Fruit fly (Drosophila melanogaster) whole organism, wandering third instar larva: ENCODE results near the gene kek5.

Source experiments
- CG32264 ChIP-seq: fragments of 200-800 bp; sonication (Bioruptor generic); optimal IDR thresholded peaks from 2 replicates; lab custom pipeline; 2016; ENCODE audit warnings: missing biosample characterization, missing genetic modification characterization
- CrebA ChIP-seq: fragments of 200-800 bp; sonication (Bioruptor generic); optimal IDR thresholded peaks from 2 replicates; lab custom pipeline; 2016; ENCODE audit warnings: missing biosample characterization, mild to moderate bottlenecking, missing genetic modification characterization, borderline replicate concordance
- Dfd ChIP-seq: fragments of >200 bp; optimal IDR thresholded peaks from 2 replicates; lab custom pipeline; 2017; ENCODE audit warnings: missing biosample characterization, missing genetic modification characterization
- Hr78 ChIP-seq: fragments of >200 bp; optimal IDR thresholded peaks from 2 replicates; lab custom pipeline; 2017; ENCODE audit warnings: missing biosample characterization, missing genetic modification characterization
- Myc ChIP-seq: fragments of >200 bp; optimal IDR thresholded peaks from 2 replicates; lab custom pipeline; 2017
- N ChIP-seq: fragments of >200 bp; optimal IDR thresholded peaks from 2 replicates; lab custom pipeline; 2018; ENCODE audit warnings: missing biosample characterization, missing external identifiers, missing genetic modification characterization
- OdsH ChIP-seq: fragments of 200-800 bp; sonication (Bioruptor generic); optimal IDR thresholded peaks from 2 replicates; lab custom pipeline; 2016; ENCODE audit warnings: missing biosample characterization, mild to moderate bottlenecking, missing genetic modification characterization
- Rel ChIP-seq, 2 experiments: fragments of 200-800 bp; sonication (Bioruptor generic) in 1 of 2; optimal IDR thresholded peaks; 2 replicates in 1 of 2; 3 replicates in 1 of 2; lab custom pipeline; 2016 to 2019; ENCODE audit warnings: mild to moderate bottlenecking in 2 of 2, missing biosample characterization in 2 of 2, missing genetic modification characterization in 2 of 2, moderate library complexity in 1 of 2
- br ChIP-seq: fragments of 200-800 bp; sonication (Bioruptor generic); optimal IDR thresholded peaks from 2 replicates; lab custom pipeline; 2016; ENCODE audit warnings: missing biosample characterization, missing genetic modification characterization
- fru ChIP-seq: fragments of 200-800 bp; sonication (Bioruptor generic); optimal IDR thresholded peaks from 3 replicates; lab custom pipeline; 2016; ENCODE audit warnings: missing biosample characterization, mild to moderate bottlenecking, missing genetic modification characterization
- h ChIP-seq: fragments of 200-800 bp; sonication (Bioruptor generic); optimal IDR thresholded peaks from 3 replicates; lab custom pipeline; 2016; ENCODE audit warnings: missing biosample characterization, mild to moderate bottlenecking, missing genetic modification characterization
- psq ChIP-seq: fragments of 200-800 bp; sonication (Bioruptor generic); optimal IDR thresholded peaks from 3 replicates; lab custom pipeline; 2017; ENCODE audit warnings: missing biosample characterization, mild to moderate bottlenecking, missing genetic modification characterization, moderate library complexity
- sv ChIP-seq: fragments of 200-800 bp; sonication (Bioruptor generic); optimal IDR thresholded peaks from 3 replicates; lab custom pipeline; 2016; ENCODE audit warnings: missing biosample characterization, missing genetic modification characterization
- woc ChIP-seq: sonication (Bioruptor generic); optimal IDR thresholded peaks from 2 replicates; lab custom pipeline; 2016; ENCODE audit warnings: missing biosample characterization, mild to moderate bottlenecking, missing genetic modification characterization

DNA sequence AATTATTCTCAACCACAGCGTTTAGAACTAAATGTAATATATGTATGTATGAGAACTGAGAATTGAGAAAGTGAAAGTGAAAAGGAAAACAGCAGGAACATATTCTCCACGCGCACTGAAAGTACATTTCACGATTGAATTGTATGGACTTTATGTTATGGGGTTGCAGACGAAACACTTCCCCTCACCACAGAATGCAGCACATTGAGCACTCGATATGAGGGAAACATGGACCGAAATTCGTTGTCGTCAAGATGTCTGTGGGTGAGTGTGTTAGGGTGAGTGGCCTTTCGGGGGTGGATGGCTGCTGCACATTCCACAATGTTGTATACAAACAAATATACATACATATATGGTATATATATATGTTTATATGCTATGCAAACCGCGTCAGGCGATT is 11.1 kb downstream of the kek5 start:
- TF ChIP-seq Rel (GFP tag; optimal IDR thresholded peaks at IDR 0.05; lab: Kevin White, UChicago) (no peak), Rel (tag; optimal IDR thresholded peaks at IDR 0.05; lab: Kevin White, UChicago) (no peak), woc (GFP tag; lab: Kevin White, UChicago) (no peak), CG32264 (no peak), h (GFP tag; lab: Kevin White, UChicago) (no peak), OdsH (no peak), sv (GFP tag; lab: Kevin White, UChicago) (no peak), br (no peak), fru (GFP tag; lab: Kevin White, UChicago) (no peak), N (GFP tag; lab: Kevin White, UChicago) (no peak), Myc (lab: Kevin White, UChicago) (no peak), CrebA (GFP tag; lab: Kevin White, UChicago) (no peak), Dfd (GFP tag; lab: Kevin White, UChicago) (no peak), psq (no peak), Hr78 (GFP tag; lab: Kevin White, UChicago) (no peak)
